Fruit fly (Drosophila melanogaster) whole organism, wandering third instar larva: ENCODE results near the gene Hmu.

Experiments
- Dif ChIP-seq: fragments of 200-275, 200-300 bp; sonication (Bioruptor generic); optimal IDR thresholded peaks from 2 replicates; lab custom pipeline; 2018; ENCODE audit warnings: missing biosample characterization, missing genetic modification characterization; ENCODE audit not compliant: partially characterized antibody
- GATAd ChIP-seq: sonication (Bioruptor generic); optimal IDR thresholded peaks from 2 replicates; lab custom pipeline; 2016; ENCODE audit warnings: missing biosample characterization, missing genetic modification characterization
- OdsH ChIP-seq: fragments of 200-800 bp; sonication (Bioruptor generic); optimal IDR thresholded peaks from 2 replicates; lab custom pipeline; 2016; ENCODE audit warnings: missing biosample characterization, mild to moderate bottlenecking, missing genetic modification characterization
- Sp1 ChIP-seq: fragments of 200-800 bp; sonication (Bioruptor generic); optimal IDR thresholded peaks from 3 replicates; lab custom pipeline; 2019; ENCODE audit warnings: missing biosample characterization, mild to moderate bottlenecking, missing genetic modification characterization, moderate library complexity
- br ChIP-seq: fragments of 200-800 bp; sonication (Bioruptor generic); optimal IDR thresholded peaks from 2 replicates; lab custom pipeline; 2016; ENCODE audit warnings: missing biosample characterization, missing genetic modification characterization
- fru ChIP-seq: fragments of 200-800 bp; sonication (Bioruptor generic); optimal IDR thresholded peaks from 3 replicates; lab custom pipeline; 2016; ENCODE audit warnings: missing biosample characterization, mild to moderate bottlenecking, missing genetic modification characterization
- h ChIP-seq: fragments of 200-800 bp; sonication (Bioruptor generic); optimal IDR thresholded peaks from 3 replicates; lab custom pipeline; 2016; ENCODE audit warnings: missing biosample characterization, mild to moderate bottlenecking, missing genetic modification characterization
- lola ChIP-seq: fragments of >200 bp; optimal IDR thresholded peaks from 2 replicates; lab custom pipeline; 2017; ENCODE audit warnings: missing biosample characterization, missing genetic modification characterization
- psq ChIP-seq: fragments of 200-800 bp; sonication (Bioruptor generic); optimal IDR thresholded peaks from 3 replicates; lab custom pipeline; 2017; ENCODE audit warnings: missing biosample characterization, mild to moderate bottlenecking, missing genetic modification characterization, moderate library complexity

- TF ChIP-seq h (GFP tag; lab: Kevin White, UChicago) (no peak), fru (GFP tag; lab: Kevin White, UChicago) (no peak), br (GFP tag; lab: Kevin White, UChicago) (no peak), GATAd (no peak), Sp1 (no peak), lola (GFP tag; lab: Kevin White, UChicago) (no peak), Dif (no peak), psq (no peak), OdsH (no peak)
Measured at dm6 chr3R:27294113-27294512, 5.5 kb downstream of the Hmu start.
